Fruit fly (Drosophila melanogaster) whole organism, embryonic: ENCODE results near the gene OtopLc.

ENCODE experiments used
- CG10959 ChIP-seq: fragments of 200-800 bp; sonication (Bioruptor generic); IDR thresholded peaks from 2 replicates; pipeline ENCODE4 v1.3.6; 2022; ENCODE audit warnings: missing biosample characterization, missing genetic modification characterization
- CG13296 ChIP-seq: fragments of 200-800 bp; sonication (Bioruptor generic); optimal IDR thresholded peaks from 3 replicates; lab custom pipeline; 2018; ENCODE audit warnings: missing biosample characterization, mild to moderate bottlenecking, missing genetic modification characterization
- CG1792 ChIP-seq: fragments of 200-800 bp; sonication (Bioruptor generic); optimal IDR thresholded peaks from 2 replicates; lab custom pipeline; 2016; ENCODE audit warnings: missing biosample characterization, missing genetic modification characterization
- CG2120 ChIP-seq: fragments of 200-800 bp; sonication (Bioruptor generic); optimal IDR thresholded peaks from 3 replicates; lab custom pipeline; 2016; ENCODE audit warnings: missing biosample characterization, missing genetic modification characterization
- CG6854 ChIP-seq: fragments of 200-800 bp; sonication (Bioruptor generic); optimal IDR thresholded peaks from 3 replicates; lab custom pipeline; 2017; ENCODE audit warnings: missing biosample characterization, mild to moderate bottlenecking, missing genetic modification characterization
- CoRest ChIP-seq: fragments of 200-800 bp; sonication (Bioruptor generic); optimal IDR thresholded peaks from 3 replicates; lab custom pipeline; 2018; ENCODE audit warnings: missing biosample characterization, mild to moderate bottlenecking, missing genetic modification characterization, moderate library complexity
- Dfd ChIP-seq, 2 experiments: fragments of >200 bp; optimal IDR thresholded peaks; 2 replicates each; lab custom pipeline; 2017; ENCODE audit warnings: missing biosample characterization in 2 of 2, missing genetic modification characterization in 2 of 2
- Mad ChIP-seq: fragments of 200-800 bp; sonication (Bioruptor generic); optimal IDR thresholded peaks from 2 replicates; lab custom pipeline; 2016; ENCODE audit warnings: missing biosample characterization, missing genetic modification characterization
- dan ChIP-seq: fragments of 200-800 bp; sonication (Bioruptor generic); IDR thresholded peaks from 2 replicates; pipeline ENCODE4 v1.3.6; 2022; ENCODE audit warnings: missing biosample characterization, missing genetic modification characterization
- ken ChIP-seq: fragments of 200-800 bp; sonication (Bioruptor generic); IDR thresholded peaks from 3 replicates; pipeline ENCODE4 v1.3.6; 2022; ENCODE audit warnings: missing biosample characterization, missing genetic modification characterization

dm6 chrX:5677400-5678177, 14.9 kb upstream of the OtopLc start:
- peak; percentile 93 for TF ChIP-seq CG6854 (GFP tag; lab: Kevin White, UChicago)
- TF ChIP-seq CG1792 (GFP tag; lab: Kevin White, UChicago) = peak; percentile 93
- TF ChIP-seq CG10959 (GFP tag; lab: Robert Waterston, UW) = peak; percentile 79
- peak; percentile 87 for TF ChIP-seq Mad (GFP tag; lab: Kevin White, UChicago)
- TF ChIP-seq CG13296 = peak; percentile 97
- no peak for TF ChIP-seq Dfd (GFP tag; optimal IDR thresholded peaks at IDR 0.05; lab: Kevin White, UChicago)
- TF ChIP-seq ken (GFP tag; lab: Robert Waterston, UW) = peak; percentile 84
- peak; percentile 92 for TF ChIP-seq CoRest (tag; lab: Kevin White, UChicago)
- TF ChIP-seq dan = no peak
- peak; percentile 65 for TF ChIP-seq CG2120
